Fruit fly (Drosophila melanogaster) whole organism, embryonic: ENCODE data around the gene CG43229.
A peak's percentile ranks its signal among the peaks of the same experiment; 100 is the strongest.

Source experiments
- ATbp ChIP-seq: fragments of 200-800 bp; sonication (Bioruptor generic); optimal IDR thresholded peaks from 2 replicates; lab custom pipeline; 2017; ENCODE audit warnings: missing biosample characterization, mild to moderate bottlenecking, missing genetic modification characterization, missing genetic modification reagents
- Abd-B ChIP-seq: fragments of 200-800 bp; sonication (Bioruptor generic); optimal IDR thresholded peaks from 2 replicates; lab custom pipeline; 2018; ENCODE audit warnings: missing biosample characterization, mild to moderate bottlenecking, missing genetic modification characterization, moderate library complexity
- Antp ChIP-seq: fragments of 200-800 bp; sonication (Bioruptor generic); optimal IDR thresholded peaks from 3 replicates; lab custom pipeline; 2016; ENCODE audit warnings: missing biosample characterization, missing genetic modification characterization
- Blimp-1 ChIP-seq: fragments of 200-800 bp; sonication (Bioruptor generic); optimal IDR thresholded peaks from 3 replicates; lab custom pipeline; 2018; ENCODE audit warnings: missing biosample characterization, missing genetic modification characterization, mild to moderate bottlenecking, moderate library complexity, missing genetic modification reagents
- BtbVII ChIP-seq: fragments of 200-800 bp; sonication (Bioruptor generic); optimal IDR thresholded peaks from 3 replicates; lab custom pipeline; 2017; ENCODE audit warnings: missing biosample characterization, mild to moderate bottlenecking, missing genetic modification characterization
- CG10209 ChIP-seq: fragments of 200-800 bp; sonication (Bioruptor generic); optimal IDR thresholded peaks from 3 replicates; lab custom pipeline; 2017; ENCODE audit warnings: missing biosample characterization, mild to moderate bottlenecking, missing genetic modification characterization, missing genetic modification reagents
- CG10431 ChIP-seq: fragments of 200-800 bp; sonication (Bioruptor generic); optimal IDR thresholded peaks from 3 replicates; lab custom pipeline; 2018; ENCODE audit warnings: missing biosample characterization, mild to moderate bottlenecking, missing genetic modification characterization
- CG10959 ChIP-seq: fragments of 200-800 bp; sonication (Bioruptor generic); IDR thresholded peaks from 2 replicates; pipeline ENCODE4 v1.3.6; 2022; ENCODE audit warnings: missing biosample characterization, missing genetic modification characterization
- CG11723 ChIP-seq: fragments of 200-800 bp; sonication (Bioruptor generic); optimal IDR thresholded peaks from 2 replicates; lab custom pipeline; 2017; ENCODE audit warnings: missing biosample characterization, mild to moderate bottlenecking, missing genetic modification characterization
- CG12071 ChIP-seq: fragments of 200-800 bp; sonication (Bioruptor generic); optimal IDR thresholded peaks from 3 replicates; lab custom pipeline; 2018; ENCODE audit warnings: missing biosample characterization, mild to moderate bottlenecking, missing genetic modification characterization
- CG12299 ChIP-seq: fragments of 200-800 bp; sonication (Bioruptor generic); optimal IDR thresholded peaks from 2 replicates; lab custom pipeline; 2018; ENCODE audit warnings: missing biosample characterization, mild to moderate bottlenecking, missing genetic modification characterization
- CG13775 ChIP-seq: fragments of 200-800 bp; sonication (Bioruptor generic); optimal IDR thresholded peaks from 3 replicates; lab custom pipeline; 2017; ENCODE audit warnings: missing biosample characterization, mild to moderate bottlenecking, missing genetic modification characterization
- CG14050 ChIP-seq: fragments of 200-800 bp; sonication (Bioruptor generic); IDR thresholded peaks from 3 replicates; pipeline ENCODE4 v1.3.6; 2022; ENCODE audit warnings: missing biosample characterization, missing genetic modification characterization
- CG16863 ChIP-seq: fragments of 200-800 bp; sonication (Bioruptor generic); optimal IDR thresholded peaks from 3 replicates; lab custom pipeline; 2016; ENCODE audit warnings: missing biosample characterization, missing genetic modification characterization
- CG17186 ChIP-seq: fragments of 200-800 bp; sonication (Bioruptor generic); optimal IDR thresholded peaks from 3 replicates; lab custom pipeline; 2017; ENCODE audit warnings: missing biosample characterization, missing genetic modification reagents, missing genetic modification characterization
- CG17328 ChIP-seq: fragments of 200-800 bp; sonication (Bioruptor generic); IDR thresholded peaks from 2 replicates; pipeline ENCODE4 v1.3.6; 2022; ENCODE audit warnings: missing biosample characterization, missing genetic modification characterization
- CG18599 ChIP-seq: fragments of 200-800 bp; sonication (Bioruptor generic); optimal IDR thresholded peaks from 3 replicates; lab custom pipeline; 2017; ENCODE audit warnings: missing biosample characterization, missing genetic modification characterization, mild to moderate bottlenecking, moderate library complexity, missing genetic modification reagents
- CG2116 ChIP-seq: fragments of 200-800 bp; sonication (Bioruptor generic); optimal IDR thresholded peaks from 3 replicates; lab custom pipeline; 2018; ENCODE audit warnings: missing biosample characterization, mild to moderate bottlenecking, missing genetic modification characterization
- CG2120 ChIP-seq: fragments of 200-800 bp; sonication (Bioruptor generic); optimal IDR thresholded peaks from 3 replicates; lab custom pipeline; 2016; ENCODE audit warnings: missing biosample characterization, missing genetic modification characterization
- CG2678 ChIP-seq: fragments of 200-800 bp; sonication (Bioruptor generic); optimal IDR thresholded peaks from 3 replicates; lab custom pipeline; 2019; ENCODE audit warnings: missing biosample characterization, mild to moderate bottlenecking, missing genetic modification characterization, moderate library complexity
- CG3407 ChIP-seq: fragments of 200-800 bp; sonication (Bioruptor generic); optimal IDR thresholded peaks from 2 replicates; lab custom pipeline; 2018; ENCODE audit warnings: missing biosample characterization, mild to moderate bottlenecking, missing genetic modification characterization
- CG6689 ChIP-seq: fragments of 200-800 bp; sonication (Bioruptor generic); IDR thresholded peaks from 2 replicates; pipeline ENCODE4 v1.3.6; 2022; ENCODE audit warnings: missing biosample characterization, missing genetic modification characterization
- CG7357 ChIP-seq: fragments of 200-800 bp; sonication (Bioruptor generic); IDR thresholded peaks from 3 replicates; pipeline ENCODE4 v1.3.6; 2022; ENCODE audit warnings: missing biosample characterization, missing genetic modification characterization
- CG7745 ChIP-seq: fragments of 200-800 bp; sonication (Bioruptor generic); optimal IDR thresholded peaks from 2 replicates; lab custom pipeline; 2018; ENCODE audit warnings: missing biosample characterization, mild to moderate bottlenecking, missing genetic modification characterization, moderate library complexity
- CG7839 ChIP-seq: fragments of 200-800 bp; sonication (Bioruptor generic); optimal IDR thresholded peaks from 3 replicates; lab custom pipeline; 2018; ENCODE audit warnings: missing biosample characterization, mild to moderate bottlenecking, missing genetic modification characterization, moderate library complexity
- CG9797 ChIP-seq: fragments of 200-800 bp; sonication (Bioruptor generic); optimal IDR thresholded peaks from 3 replicates; lab custom pipeline; 2018; ENCODE audit warnings: missing biosample characterization, mild to moderate bottlenecking, missing genetic modification characterization
- Dp ChIP-seq: fragments of 200-800 bp; sonication (Bioruptor generic); optimal IDR thresholded peaks from 2 replicates; lab custom pipeline; 2018; ENCODE audit warnings: missing biosample characterization, mild to moderate bottlenecking, missing genetic modification characterization, moderate library complexity
- Dref ChIP-seq: fragments of 200-800 bp; sonication (Bioruptor generic); IDR thresholded peaks from 2 replicates; pipeline ENCODE4 v1.3.6; 2022; ENCODE audit warnings: missing biosample characterization, missing genetic modification characterization
- E2f2 ChIP-seq: fragments of 200-800 bp; sonication (Bioruptor generic); IDR thresholded peaks from 2 replicates; pipeline ENCODE4 v1.3.6; 2022; ENCODE audit warnings: missing biosample characterization, missing genetic modification characterization
- GATAe ChIP-seq: fragments of 200-800 bp; sonication (Bioruptor generic); conservative IDR thresholded peaks from 2 replicates; pipeline ENCODE4 v1.3.6; 2022; ENCODE audit warnings: missing biosample characterization, missing genetic modification characterization
- Hand ChIP-seq: fragments of 200-800 bp; sonication (Bioruptor generic); optimal IDR thresholded peaks from 2 replicates; lab custom pipeline; 2017; ENCODE audit warnings: mild to moderate bottlenecking, missing biosample characterization, missing genetic modification reagents, missing genetic modification characterization
- Lim3 ChIP-seq: fragments of 200-800 bp; sonication (Bioruptor generic); IDR thresholded peaks from 2 replicates; pipeline ENCODE4 v1.3.6; 2022; ENCODE audit warnings: missing biosample characterization, missing genetic modification characterization
- Mrtf ChIP-seq: fragments of 200-800 bp; sonication (Bioruptor generic); IDR thresholded peaks from 3 replicates; pipeline ENCODE4 v1.3.6; 2022; ENCODE audit warnings: missing biosample characterization, missing genetic modification characterization
- NK7.1 ChIP-seq: fragments of 200-800 bp; sonication (Bioruptor generic); optimal IDR thresholded peaks from 3 replicates; lab custom pipeline; 2016; ENCODE audit warnings: missing biosample characterization, missing genetic modification characterization
- PHDP ChIP-seq: fragments of 200-800 bp; sonication (Bioruptor generic); optimal IDR thresholded peaks from 3 replicates; lab custom pipeline; 2018; ENCODE audit warnings: missing biosample characterization, mild to moderate bottlenecking, missing genetic modification characterization, moderate library complexity
- Ptx1 ChIP-seq: fragments of 200-800 bp; sonication (Bioruptor generic); IDR thresholded peaks from 2 replicates; pipeline ENCODE4 v1.3.6; 2022; ENCODE audit warnings: missing biosample characterization, missing genetic modification characterization
- ato ChIP-seq: fragments of 200-800 bp; sonication (Bioruptor generic); IDR thresholded peaks from 2 replicates; pipeline ENCODE4 v1.3.6; 2022; ENCODE audit warnings: missing biosample characterization, missing genetic modification characterization; ENCODE audit not compliant: partially characterized antibody
- az2 ChIP-seq: fragments of 200-800 bp; sonication (Bioruptor generic); optimal IDR thresholded peaks from 3 replicates; lab custom pipeline; 2016; ENCODE audit warnings: missing biosample characterization, missing genetic modification characterization
- crp ChIP-seq, 2 experiments: fragments of 200-800 bp; sonication (Bioruptor generic); optimal IDR thresholded peaks; 2 replicates in 1 of 2; 3 replicates in 1 of 2; lab custom pipeline; 2017; ENCODE audit warnings: missing biosample characterization in 2 of 2, missing genetic modification characterization in 2 of 2, mild to moderate bottlenecking in 1 of 2, moderate library complexity in 1 of 2
- ems ChIP-seq: fragments of 200-800 bp; sonication (Bioruptor generic); optimal IDR thresholded peaks from 3 replicates; lab custom pipeline; 2016; ENCODE audit warnings: missing biosample characterization, missing genetic modification characterization
- inv ChIP-seq: fragments of 200-800 bp; sonication (Bioruptor generic); IDR thresholded peaks from 2 replicates; pipeline ENCODE4 v1.3.6; 2022; ENCODE audit warnings: missing biosample characterization, missing genetic modification characterization; ENCODE audit not compliant: partially characterized antibody
- lilli ChIP-seq: fragments of 200-800 bp; sonication (Bioruptor generic); optimal IDR thresholded peaks from 3 replicates; lab custom pipeline; 2016; ENCODE audit warnings: missing biosample characterization, missing genetic modification characterization
- maf-S ChIP-seq: fragments of 200-800 bp; sonication (Bioruptor generic); optimal IDR thresholded peaks from 2 replicates; lab custom pipeline; 2016; ENCODE audit warnings: missing biosample characterization, missing genetic modification characterization
- mld ChIP-seq: fragments of 200-800 bp; sonication (Bioruptor generic); IDR thresholded peaks from 3 replicates; pipeline ENCODE4 v1.3.6; 2022; ENCODE audit warnings: missing biosample characterization, missing genetic modification characterization; ENCODE audit not compliant: partially characterized antibody
- odd ChIP-seq: fragments of 200-800 bp; sonication (Bioruptor generic); optimal IDR thresholded peaks from 2 replicates; lab custom pipeline; 2017; ENCODE audit warnings: missing biosample characterization, mild to moderate bottlenecking, missing genetic modification characterization
- pan ChIP-seq, 4 experiments: fragments of >200 bp in 3 of 4; fragments of 200-800 bp in 1 of 4; sonication (Bioruptor generic) in 1 of 4; optimal IDR thresholded peaks in 3 of 4; IDR thresholded peaks in 1 of 4; 2 replicates each; pipeline versions ENCODE4 v1.3.6 to Lab custom; 2017 to 2022; ENCODE audit warnings: missing biosample characterization in 2 of 4, missing genetic modification characterization in 2 of 4, mixed read lengths in 1 of 4
- pfk ChIP-seq: fragments of 200-800 bp; sonication (Bioruptor generic); optimal IDR thresholded peaks from 2 replicates; lab custom pipeline; 2018; ENCODE audit warnings: missing biosample characterization, mild to moderate bottlenecking, missing genetic modification characterization, moderate library complexity
- pum ChIP-seq: fragments of 200-800 bp; sonication (Bioruptor generic); optimal IDR thresholded peaks from 2 replicates; lab custom pipeline; 2016; ENCODE audit warnings: missing biosample characterization, missing genetic modification characterization
- sens-2 ChIP-seq: fragments of 200-800 bp; sonication (Bioruptor generic); IDR thresholded peaks from 2 replicates; pipeline ENCODE4 v1.3.6; 2022; ENCODE audit warnings: missing biosample characterization, missing genetic modification characterization
- tin ChIP-seq: fragments of 200-800 bp; sonication (Bioruptor generic); optimal IDR thresholded peaks from 3 replicates; lab custom pipeline; 2016; ENCODE audit warnings: missing biosample characterization, missing genetic modification characterization
- yki ChIP-seq: fragments of >200 bp; optimal IDR thresholded peaks from 3 replicates; lab custom pipeline; 2018

CG43229 gene

DNA sequence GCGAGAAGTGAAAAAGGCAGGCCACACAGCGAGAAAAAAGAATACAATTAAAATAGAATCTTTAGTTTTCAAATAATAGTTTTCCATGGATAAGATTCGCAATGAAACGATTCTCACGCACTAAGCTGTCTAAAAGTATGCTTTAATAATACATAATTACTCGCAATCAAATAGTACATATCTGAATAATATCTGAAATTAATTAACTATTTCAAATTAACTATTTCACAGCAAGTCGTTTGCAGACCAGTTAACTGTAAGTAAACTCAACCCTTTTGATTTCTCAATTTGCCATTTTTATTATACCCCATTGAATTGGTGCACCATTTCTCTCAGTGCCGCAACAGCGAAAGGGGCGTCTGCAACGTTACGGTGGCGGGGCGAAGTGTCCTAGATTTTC lies 12.8 kb upstream of the CG43229 start (continued):
- TF ChIP-seq CG14050 (GFP tag; lab: Robert Waterston, UW), result no peak
- no peak for TF ChIP-seq Mrtf
- no peak for TF ChIP-seq tin (GFP tag; lab: Kevin White, UChicago)
- TF ChIP-seq CG10209 (GFP tag; lab: Kevin White, UChicago), result peak; percentile 7
- 0 out of 3 replicates have a peak, but pooled peaks have one; percentile 10 for TF ChIP-seq CG7357 (GFP tag; lab: Robert Waterston, UW)
- TF ChIP-seq CG13775 (GFP tag; lab: Kevin White, UChicago), result peak; percentile 10
- TF ChIP-seq CG10959 (GFP tag; lab: Robert Waterston, UW), result no peak
- peak; percentile 15 for TF ChIP-seq lilli (GFP tag; lab: Kevin White, UChicago)
- no peak for TF ChIP-seq maf-S (GFP tag; lab: Kevin White, UChicago)
- no peak for TF ChIP-seq CG12299 (tag; lab: Kevin White, UChicago)
- TF ChIP-seq CG10431 (GFP tag; lab: Kevin White, UChicago), result no peak
- TF ChIP-seq Antp (GFP tag; lab: Kevin White, UChicago), result no peak
- TF ChIP-seq Dref (GFP tag; lab: Robert Waterston, UW), result no peak
- no peak for TF ChIP-seq pan (optimal IDR thresholded peaks at IDR 0.05; lab: Kevin White, UChicago)
- no peak for TF ChIP-seq pan (GFP tag; optimal IDR thresholded peaks at IDR 0.05 in 1 of 2, IDR thresholded peaks at IDR 0.05 in 1 of 2)
- TF ChIP-seq CG17186 (GFP tag; lab: Kevin White, UChicago), result no peak
- peak; percentile 62 for TF ChIP-seq CG2678
- TF ChIP-seq CG2116, result no peak
- no peak for TF ChIP-seq crp (GFP tag; optimal IDR thresholded peaks at IDR 0.05; lab: Kevin White, UChicago)
- no peak for TF ChIP-seq CG16863
- TF ChIP-seq odd, result peak; percentile 17
- TF ChIP-seq CG6689 (GFP tag; lab: Robert Waterston, UW), result no peak
- TF ChIP-seq NK7.1 (GFP tag; lab: Kevin White, UChicago), result no peak
- TF ChIP-seq PHDP (tag; lab: Kevin White, UChicago), result no peak
- no peak for TF ChIP-seq E2f2
- no peak for TF ChIP-seq yki
- TF ChIP-seq ems (GFP tag; lab: Kevin White, UChicago), result no peak
- no peak for TF ChIP-seq az2 (GFP tag; lab: Kevin White, UChicago)
- TF ChIP-seq Dp (GFP tag; lab: Kevin White, UChicago), result no peak
- no peak for TF ChIP-seq mld
- TF ChIP-seq Blimp-1 (GFP tag; lab: Kevin White, UChicago), result no peak
- no peak for TF ChIP-seq ATbp (GFP tag; lab: Kevin White, UChicago)
- peak; percentile 56 for TF ChIP-seq BtbVII
- TF ChIP-seq inv (GFP tag; lab: Robert Waterston, UW), result no peak
- no peak for TF ChIP-seq pfk (GFP tag; lab: Kevin White, UChicago)
- no peak for TF ChIP-seq CG11723 (GFP tag; lab: Kevin White, UChicago)
- no peak for TF ChIP-seq pum (GFP tag; lab: Kevin White, UChicago)
- no peak for TF ChIP-seq Abd-B (GFP tag; lab: Kevin White, UChicago)
- TF ChIP-seq CG7839 (tag; lab: Kevin White, UChicago), result peak; percentile 55
- no peak for TF ChIP-seq CG12071 (GFP tag; lab: Kevin White, UChicago)
- TF ChIP-seq CG7745 (tag; lab: Kevin White, UChicago), result no peak
- no peak for TF ChIP-seq CG3407 (GFP tag; lab: Kevin White, UChicago)
- TF ChIP-seq Ptx1, result 0 out of 2 replicates have a peak, but pooled peaks have one; percentile 18
- no peak for TF ChIP-seq CG9797
- TF ChIP-seq ato (GFP tag; lab: Robert Waterston, UW), result no peak
- peak; percentile 77 for TF ChIP-seq CG18599 (GFP tag; lab: Kevin White, UChicago)
- TF ChIP-seq sens-2, result no peak
- TF ChIP-seq CG2120 (GFP tag; lab: Kevin White, UChicago), result peak; percentile 51
- no peak for TF ChIP-seq GATAe (GFP tag; lab: Robert Waterston, UW)
- no peak for TF ChIP-seq Lim3
- no peak for TF ChIP-seq CG17328 (GFP tag; lab: Robert Waterston, UW)
- peak; percentile 60 for TF ChIP-seq Hand (GFP tag; lab: Kevin White, UChicago)
